Fruit fly (Drosophila melanogaster): ENCODE results near the gene CG3223.

- TF ChIP-seq CG14655 (GFP tag; optimal IDR thresholded peaks at IDR 0.05) (no peak), Snoo (tag; optimal IDR thresholded peaks at IDR 0.05) (no peak), rn (GFP tag; IDR thresholded peaks at IDR 0.05) (no peak), CG12605 (GFP tag; IDR thresholded peaks at IDR 0.05) (peak; percentile 87), CG10348 (GFP tag; IDR thresholded peaks at IDR 0.05) (no peak)
Measured at dm6 chr3R:8007595-8008255, 1.5 kb upstream of the CG3223 start, which contains the start of gene CG2767.

Data from whole organism, pupa.